Worm (Caenorhabditis elegans): ENCODE data around the gene srh-279.

Gene srh-279

ce11 chrV:16192114-16192513, at the start of gene srh-279:
Gene srh-279, plus strand, starts transcription at chrV:16192414.
- no peak for TF ChIP-seq nhr-12 (tag; optimal IDR thresholded peaks at IDR 0.05)
- no peak for TF ChIP-seq ces-1 (GFP tag; optimal IDR thresholded peaks at IDR 0.05)
- no peak for TF ChIP-seq nhr-76 (tag; optimal IDR thresholded peaks at IDR 0.05)
- TF ChIP-seq drap-1 (GFP tag; optimal IDR thresholded peaks at IDR 0.05), result no peak
- TF ChIP-seq ham-2 (GFP tag; optimal IDR thresholded peaks at IDR 0.05), result no peak
- no peak for TF ChIP-seq ztf-11 (tag; optimal IDR thresholded peaks at IDR 0.05)
- TF ChIP-seq lin-13 (tag; optimal IDR thresholded peaks at IDR 0.05), result no peak
- TF ChIP-seq zip-8 (tag; optimal IDR thresholded peaks at IDR 0.05), result no peak
- TF ChIP-seq ceh-43 (GFP tag; optimal IDR thresholded peaks at IDR 0.05), result no peak
- TF ChIP-seq unc-62 (GFP tag; optimal IDR thresholded peaks at IDR 0.05), result no peak
- no peak for TF ChIP-seq hlh-1 (tag; optimal IDR thresholded peaks at IDR 0.05)

DNA sequence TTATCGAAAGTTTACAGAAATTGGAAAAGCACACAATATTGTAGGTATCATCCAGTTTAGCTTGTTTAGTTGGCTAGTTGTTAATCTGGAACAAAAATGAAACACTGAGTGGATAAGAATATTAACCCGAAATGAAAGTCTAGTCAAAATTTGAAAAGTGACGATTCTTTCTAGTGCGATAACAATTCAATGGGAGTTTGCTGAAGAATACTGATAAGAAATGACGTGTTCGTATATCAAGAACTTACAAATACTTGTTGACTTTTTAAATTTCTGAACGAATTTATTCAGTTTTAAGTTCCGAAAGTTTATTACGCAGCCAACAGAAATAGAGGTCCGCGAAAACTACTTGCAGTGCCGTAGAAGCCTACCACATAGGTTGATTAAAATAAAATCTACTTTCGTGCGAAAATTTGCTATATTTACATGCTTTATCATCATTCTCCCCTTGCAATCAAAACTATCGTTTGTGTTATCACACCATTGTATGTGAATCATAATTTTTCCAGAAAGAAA, 49.1 kb upstream of the srh-279 start, which contains the start of gene fbxa-88:
TSS of gene fbxa-88 (minus strand) at position 51 of the 516 bp plus-strand sequence.
- TF ChIP-seq ceh-39 (tag; optimal IDR thresholded peaks at IDR 0.05) (no peak), cnd-1 (tag; optimal IDR thresholded peaks at IDR 0.05) (no peak), sem-2 (GFP tag; optimal IDR thresholded peaks at IDR 0.05) (no peak), lin-13 (tag; optimal IDR thresholded peaks at IDR 0.05) (no peak), lin-32 (GFP tag; optimal IDR thresholded peaks at IDR 0.05) (no peak), unc-62 (GFP tag; optimal IDR thresholded peaks at IDR 0.05) (no peak), nhr-76 (tag; optimal IDR thresholded peaks at IDR 0.05) (no peak), elt-3 (tag; optimal IDR thresholded peaks at IDR 0.05) (no peak), blmp-1 (tag; optimal IDR thresholded peaks at IDR 0.05) (no peak), snpc-4 (tag; optimal IDR thresholded peaks at IDR 0.05) (no peak), unc-120 (tag; optimal IDR thresholded peaks at IDR 0.05; ENCODE audit: poor library complexity, severe bottlenecking) (no peak), hlh-1 (tag; optimal IDR thresholded peaks at IDR 0.05) (no peak)

DNA sequence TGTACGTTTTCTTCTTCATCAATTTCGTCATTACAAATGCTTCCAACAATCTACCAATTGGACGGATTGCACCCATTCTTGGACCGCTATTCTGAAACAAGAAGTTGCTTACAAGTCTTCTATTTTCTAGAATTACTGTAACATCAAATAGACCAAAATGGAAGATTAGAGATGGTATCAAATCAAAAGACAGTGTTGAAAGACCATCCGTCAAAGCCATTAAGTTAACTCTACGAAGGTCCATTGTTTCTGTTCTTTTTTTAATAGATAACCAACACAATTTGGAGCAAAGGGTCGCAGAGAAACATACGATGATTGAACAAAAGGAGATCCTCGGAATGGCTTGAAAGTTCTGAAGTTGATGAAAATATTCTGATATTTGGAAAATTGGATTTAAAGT, 47.2 kb upstream of the srh-279 start:
- TF ChIP-seq lin-32 (GFP tag; optimal IDR thresholded peaks at IDR 0.05) (no peak), ceh-83 (GFP tag; optimal IDR thresholded peaks at IDR 0.05) (no peak), nhr-28 (tag; optimal IDR thresholded peaks at IDR 0.05) (no peak), nhr-12 (tag; optimal IDR thresholded peaks at IDR 0.05) (no peak), M03D4.4 (tag; optimal IDR thresholded peaks at IDR 0.05) (no peak), lin-13 (tag; optimal IDR thresholded peaks at IDR 0.05) (no peak), unc-39 (tag; optimal IDR thresholded peaks at IDR 0.05) (no peak), bed-3 (GFP tag; optimal IDR thresholded peaks at IDR 0.05) (no peak), hlh-1 (tag; optimal IDR thresholded peaks at IDR 0.05) (no peak), ham-2 (GFP tag; optimal IDR thresholded peaks at IDR 0.05) (no peak), lsy-2 (tag; optimal IDR thresholded peaks at IDR 0.05) (no peak), pha-4 (tag; optimal IDR thresholded peaks at IDR 0.05) (no peak), unc-62 (GFP tag; optimal IDR thresholded peaks at IDR 0.05) (no peak), flh-1 (GFP tag; optimal IDR thresholded peaks at IDR 0.05) (no peak), tbx-8 (GFP tag; optimal IDR thresholded peaks at IDR 0.05) (no peak), nhr-237 (tag; optimal IDR thresholded peaks at IDR 0.05) (no peak)

- TF ChIP-seq lin-13 (tag; optimal IDR thresholded peaks at IDR 0.05) (no peak), mep-1 (tag; optimal IDR thresholded peaks at IDR 0.05) (no peak), ztf-11 (tag; optimal IDR thresholded peaks at IDR 0.05) (no peak), tbx-8 (GFP tag; optimal IDR thresholded peaks at IDR 0.05) (no peak), lsy-2 (tag; optimal IDR thresholded peaks at IDR 0.05) (no peak), ham-2 (GFP tag; optimal IDR thresholded peaks at IDR 0.05) (no peak), drap-1 (GFP tag; optimal IDR thresholded peaks at IDR 0.05) (no peak), blmp-1 (tag; optimal IDR thresholded peaks at IDR 0.05) (no peak), sem-2 (GFP tag; optimal IDR thresholded peaks at IDR 0.05) (no peak), lin-32 (GFP tag; optimal IDR thresholded peaks at IDR 0.05) (no peak), hlh-1 (tag; optimal IDR thresholded peaks at IDR 0.05) (no peak)
Measured at ce11 chrV:16148805-16149204, 43.4 kb upstream of the srh-279 start, which contains the start of gene F10A3.4. Gene F10A3.4, plus strand, starts transcription at chrV:16149105.

DNA sequence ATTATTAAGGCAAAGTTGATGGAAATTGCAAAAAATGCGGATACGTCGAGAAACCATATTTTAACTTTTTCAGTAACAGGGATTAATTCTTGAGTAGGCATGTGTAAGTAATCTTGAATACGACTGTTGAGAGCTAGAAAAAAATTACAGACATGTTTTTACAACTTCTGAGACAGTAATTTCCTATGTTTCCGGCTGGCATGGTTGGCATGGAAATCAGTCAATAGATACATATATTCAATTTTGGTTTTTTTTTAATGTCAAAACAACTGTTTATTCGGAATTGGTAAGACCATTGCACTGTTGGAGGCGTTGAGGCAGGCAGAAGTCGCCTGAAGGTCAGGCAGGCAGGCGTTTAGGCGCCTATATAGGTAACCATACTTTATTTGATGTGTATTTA, 38.8 kb upstream of the srh-279 start, which contains the start of gene str-254:
TSS of gene str-254 (minus strand) at position 101 of the 400 bp plus-strand sequence.
- no peak for TF ChIP-seq nhr-2 (tag; optimal IDR thresholded peaks at IDR 0.05)
- no peak for TF ChIP-seq ceh-43 (GFP tag; optimal IDR thresholded peaks at IDR 0.05)

All from whole organism, mixed stage, embryonic.